Worm (Caenorhabditis elegans) whole organism, L4/young adult: Measurements from ENCODE around the gene lbp-8.

Source experiments
- W03F9.2 ChIP-seq: fragments of 150-350 bp; optimal IDR thresholded peaks from 2 replicates; lab custom pipeline; 2014; ENCODE audit warnings: missing biosample characterization, missing genetic modification characterization
- dao-5 ChIP-seq: sonication (generic microtip); optimal IDR thresholded peaks from 2 replicates; lab custom pipeline; 2016; ENCODE audit warnings: missing genotype, missing genetic modification characterization, moderate library complexity, missing compliant biosample characterization
- him-1 ChIP-seq: sonication (generic microtip); optimal IDR thresholded peaks from 2 replicates; lab custom pipeline; 2016; ENCODE audit warnings: missing genotype, missing genetic modification reagents, missing genetic modification characterization, missing compliant biosample characterization

Gene lbp-8

ce11 chrV:13890473-13890872 is at the start of gene lbp-8:
lbp-8 (plus strand) TSS chrV:13890773.
- TF ChIP-seq dao-5 (no peak), him-1 (tag; lab: Kevin White, UChicago) (no peak), W03F9.2 (tag; lab: Kevin White, UChicago) (no peak)

ce11 chrV:13840909-13841308 is 49.7 kb upstream of the lbp-8 start, which contains the start of gene srx-17:
srx-17 (plus strand) TSS chrV:13841209.
- TF ChIP-seq dao-5 (no peak), him-1 (tag; lab: Kevin White, UChicago) (no peak), W03F9.2 (tag; lab: Kevin White, UChicago) (no peak)

ce11 chrV:13843147-13843546 is 47.4 kb upstream of the lbp-8 start, which contains the start of gene srx-130:
srx-130 (plus strand) TSS chrV:13843447.
- no peak for TF ChIP-seq dao-5
- no peak for TF ChIP-seq him-1 (tag; lab: Kevin White, UChicago)
- no peak for TF ChIP-seq W03F9.2 (tag; lab: Kevin White, UChicago)

- no peak for TF ChIP-seq him-1 (tag; lab: Kevin White, UChicago)
- no peak for TF ChIP-seq W03F9.2 (tag; lab: Kevin White, UChicago)
- TF ChIP-seq dao-5: no peak
Observed at ce11 chrV:13845136-13845535, 45.4 kb upstream of the lbp-8 start, which contains the start of gene srx-131. srx-131 (plus strand) TSS chrV:13845436.

- no peak for TF ChIP-seq W03F9.2 (tag; lab: Kevin White, UChicago)
- TF ChIP-seq him-1 (tag; lab: Kevin White, UChicago): no peak
- TF ChIP-seq dao-5: no peak
Observed at ce11 chrV:13848379-13848778, 42.2 kb upstream of the lbp-8 start, which contains the start of gene srx-133. srx-133 (plus strand) TSS chrV:13848679.

- TF ChIP-seq him-1 (tag; lab: Kevin White, UChicago) (no peak), dao-5 (no peak), W03F9.2 (tag; lab: Kevin White, UChicago) (no peak)
Observed at ce11 chrV:13850170-13850569, 40.4 kb upstream of the lbp-8 start, which contains the start of gene hpx-2. hpx-2 (plus strand) TSS chrV:13850470.

ce11 chrV:13854306-13854705 is 36.3 kb upstream of the lbp-8 start, which contains the start of gene ttr-21:
ttr-21 (minus strand) TSS chrV:13854405.
- TF ChIP-seq dao-5: no peak
- no peak for TF ChIP-seq him-1 (tag; lab: Kevin White, UChicago)
- no peak for TF ChIP-seq W03F9.2 (tag; lab: Kevin White, UChicago)

- TF ChIP-seq him-1 (tag; lab: Kevin White, UChicago): no peak
- no peak for TF ChIP-seq dao-5
Observed at ce11 chrV:13856376-13856775, 34.2 kb upstream of the lbp-8 start, which contains the start of gene srx-134. srx-134 (minus strand) TSS chrV:13856476.

- TF ChIP-seq him-1 (tag; lab: Kevin White, UChicago) (no peak), W03F9.2 (tag; lab: Kevin White, UChicago) (no peak), dao-5 (no peak)
Observed at ce11 chrV:13857132-13857531, 33.4 kb upstream of the lbp-8 start, which contains the start of gene srx-136. srx-136 (plus strand) TSS chrV:13857432.

ce11 chrV:13858906-13859305 is 31.7 kb upstream of the lbp-8 start, which contains the start of gene srx-135:
srx-135 (plus strand) TSS chrV:13859206.
- TF ChIP-seq dao-5 (no peak), him-1 (tag; lab: Kevin White, UChicago) (no peak), W03F9.2 (tag; lab: Kevin White, UChicago) (no peak)

- TF ChIP-seq dao-5 (no peak), W03F9.2 (tag; lab: Kevin White, UChicago) (no peak), him-1 (tag; lab: Kevin White, UChicago) (no peak)
Observed at ce11 chrV:13862505-13862904, 28.1 kb upstream of the lbp-8 start, which contains the start of gene srx-137. srx-137 (plus strand) TSS chrV:13862805.

ce11 chrV:13863700-13864099 is 26.9 kb upstream of the lbp-8 start:
- TF ChIP-seq W03F9.2 (tag; lab: Kevin White, UChicago): no peak
- TF ChIP-seq dao-5: no peak
- TF ChIP-seq him-1 (tag; lab: Kevin White, UChicago): no peak

ce11 chrV:13866353-13866752 is 24.2 kb upstream of the lbp-8 start, which contains the start of gene nhr-175:
nhr-175 (plus strand) TSS chrV:13866691.
- TF ChIP-seq him-1 (tag; lab: Kevin White, UChicago) (no peak), dao-5 (no peak), W03F9.2 (tag; lab: Kevin White, UChicago) (no peak)

- TF ChIP-seq him-1 (tag; lab: Kevin White, UChicago): no peak
- TF ChIP-seq dao-5: no peak
- TF ChIP-seq W03F9.2 (tag; lab: Kevin White, UChicago): no peak
Observed at ce11 chrV:13869551-13869950, 21.0 kb upstream of the lbp-8 start.

- TF ChIP-seq dao-5 (no peak), him-1 (tag; lab: Kevin White, UChicago) (no peak), W03F9.2 (tag; lab: Kevin White, UChicago) (no peak)
Observed at ce11 chrV:13872895-13873294, 17.7 kb upstream of the lbp-8 start, which contains the start of gene cpt-5. cpt-5 (plus strand) TSS chrV:13873195.
